Fruit fly (Drosophila melanogaster) whole organism, embryonic: ENCODE measurements around the gene CG12516.

Experiments
- Adf1 ChIP-seq: fragments of 200-800 bp; sonication (Bioruptor generic); IDR thresholded peaks from 2 replicates; pipeline ENCODE4 v1.3.6; 2022; ENCODE audit warnings: missing biosample characterization, missing genetic modification characterization
- Asciz ChIP-seq: fragments of 200-800 bp; sonication (Bioruptor generic); optimal IDR thresholded peaks from 2 replicates; lab custom pipeline; 2017; ENCODE audit warnings: missing biosample characterization, mild to moderate bottlenecking, missing genetic modification characterization, missing genetic modification reagents
- CG10654 ChIP-seq: fragments of 200-800 bp; sonication (Bioruptor generic); optimal IDR thresholded peaks from 2 replicates; lab custom pipeline; 2016; ENCODE audit warnings: missing biosample characterization, missing genetic modification characterization
- CG11398 ChIP-seq: fragments of 200-800 bp; sonication (Bioruptor generic); optimal IDR thresholded peaks from 2 replicates; lab custom pipeline; 2016; ENCODE audit warnings: missing biosample characterization, missing genetic modification characterization
- CG12155 ChIP-seq: fragments of 200-800 bp; sonication (Bioruptor generic); optimal IDR thresholded peaks from 3 replicates; lab custom pipeline; 2016; ENCODE audit warnings: missing biosample characterization, missing genetic modification characterization
- CG13775 ChIP-seq: fragments of 200-800 bp; sonication (Bioruptor generic); optimal IDR thresholded peaks from 3 replicates; lab custom pipeline; 2017; ENCODE audit warnings: missing biosample characterization, mild to moderate bottlenecking, missing genetic modification characterization
- CG14014 ChIP-seq: fragments of 200-800 bp; sonication (Bioruptor generic); IDR thresholded peaks from 2 replicates; pipeline ENCODE4 v1.3.6; 2022; ENCODE audit warnings: missing biosample characterization, missing genetic modification characterization
- CG14050 ChIP-seq: fragments of 200-800 bp; sonication (Bioruptor generic); IDR thresholded peaks from 3 replicates; pipeline ENCODE4 v1.3.6; 2022; ENCODE audit warnings: missing biosample characterization, missing genetic modification characterization
- CG16779 ChIP-seq: fragments of 200-800 bp; sonication (Bioruptor generic); IDR thresholded peaks from 2 replicates; pipeline ENCODE4 v1.3.6; 2022; ENCODE audit warnings: missing biosample characterization, missing genetic modification characterization
- CG16815 ChIP-seq: fragments of 200-800 bp; sonication (Bioruptor generic); optimal IDR thresholded peaks from 3 replicates; lab custom pipeline; 2017; ENCODE audit warnings: missing biosample characterization, mild to moderate bottlenecking, missing genetic modification characterization
- CG17359 ChIP-seq: fragments of 200-800 bp; sonication (Bioruptor generic); optimal IDR thresholded peaks from 3 replicates; lab custom pipeline; 2018; ENCODE audit warnings: missing biosample characterization, mild to moderate bottlenecking, missing genetic modification characterization, moderate library complexity
- CG17612 ChIP-seq: fragments of 200-800 bp; sonication (Bioruptor generic); IDR thresholded peaks from 2 replicates; pipeline ENCODE4 v1.3.6; 2022; ENCODE audit warnings: missing biosample characterization, missing genetic modification characterization
- CG18764 ChIP-seq: fragments of 200-800 bp; sonication (Bioruptor generic); optimal IDR thresholded peaks from 3 replicates; lab custom pipeline; 2016; ENCODE audit warnings: missing biosample characterization, missing genetic modification characterization
- CG2202 ChIP-seq: fragments of 200-800 bp; sonication (Bioruptor generic); optimal IDR thresholded peaks from 2 replicates; lab custom pipeline; 2018; ENCODE audit warnings: missing biosample characterization, mild to moderate bottlenecking, missing genetic modification characterization
- CG3726 ChIP-seq: fragments of 200-800 bp; sonication (Bioruptor generic); IDR thresholded peaks from 3 replicates; pipeline ENCODE4, ENCODE4 v1.3.6; 2022; ENCODE audit warnings: missing biosample characterization, missing genetic modification characterization
- CG5245 ChIP-seq: fragments of 200-800 bp; sonication (Bioruptor generic); optimal IDR thresholded peaks from 3 replicates; lab custom pipeline; 2016; ENCODE audit warnings: missing biosample characterization, missing genetic modification characterization
- CG6654 ChIP-seq: fragments of 200-800 bp; sonication (Bioruptor generic); optimal IDR thresholded peaks from 2 replicates; lab custom pipeline; 2017; ENCODE audit warnings: missing biosample characterization, mild to moderate bottlenecking, missing genetic modification characterization
- CG6813 ChIP-seq: fragments of 200-800 bp; sonication (Bioruptor generic); optimal IDR thresholded peaks from 2 replicates; lab custom pipeline; 2017; ENCODE audit warnings: missing biosample characterization, missing genetic modification characterization, mild to moderate bottlenecking, moderate library complexity, missing genetic modification reagents
- CG8388 ChIP-seq: fragments of 200-800 bp; sonication (Bioruptor generic); optimal IDR thresholded peaks from 2 replicates; lab custom pipeline; 2019; ENCODE audit warnings: missing biosample characterization, mild to moderate bottlenecking, missing genetic modification characterization, moderate library complexity
- CG8765 ChIP-seq: fragments of 200-800 bp; sonication (Bioruptor generic); IDR thresholded peaks from 2 replicates; pipeline ENCODE4 v1.3.6; 2022; ENCODE audit warnings: missing biosample characterization, missing genetic modification characterization
- CG8924 ChIP-seq: fragments of 200-800 bp; optimal IDR thresholded peaks from 3 replicates; lab custom pipeline; 2019; ENCODE audit warnings: missing biosample characterization, mild to moderate bottlenecking, missing genetic modification characterization, moderate library complexity
- CG9727 ChIP-seq: fragments of 200-800 bp; sonication (Bioruptor generic); optimal IDR thresholded peaks from 3 replicates; lab custom pipeline; 2017; ENCODE audit warnings: missing biosample characterization, mild to moderate bottlenecking, missing genetic modification characterization
- H15 ChIP-seq: fragments of 200-800 bp; sonication (Bioruptor generic); IDR thresholded peaks from 3 replicates; pipeline ENCODE4 v1.3.6; 2022; ENCODE audit warnings: missing biosample characterization, missing genetic modification characterization
- Hr78 ChIP-seq, 2 experiments: fragments of 200-800 bp in 1 of 2; fragments of >200 bp in 1 of 2; sonication (Bioruptor generic) in 1 of 2; optimal IDR thresholded peaks; 2 replicates each; lab custom pipeline; 2017 to 2019; ENCODE audit warnings: missing biosample characterization in 2 of 2, missing genetic modification characterization in 2 of 2, mild to moderate bottlenecking in 1 of 2, moderate library complexity in 1 of 2
- PHDP ChIP-seq: fragments of 200-800 bp; sonication (Bioruptor generic); optimal IDR thresholded peaks from 3 replicates; lab custom pipeline; 2018; ENCODE audit warnings: missing biosample characterization, mild to moderate bottlenecking, missing genetic modification characterization, moderate library complexity
- Rfx ChIP-seq: fragments of 200-800 bp; sonication (Bioruptor generic); IDR thresholded peaks from 2 replicates; pipeline ENCODE4 v1.3.6; 2022; ENCODE audit warnings: missing biosample characterization, missing genetic modification characterization
- Xbp1 ChIP-seq: fragments of 200-800 bp; sonication (Bioruptor generic); optimal IDR thresholded peaks from 3 replicates; lab custom pipeline; 2016; ENCODE audit warnings: missing biosample characterization, mild to moderate bottlenecking, missing genetic modification characterization
- bigmax ChIP-seq: fragments of 200-800 bp; sonication (Bioruptor generic); optimal IDR thresholded peaks from 2 replicates; lab custom pipeline; 2018; ENCODE audit warnings: missing biosample characterization, mild to moderate bottlenecking, missing genetic modification characterization
- cwo ChIP-seq: fragments of 200-800 bp; sonication (Bioruptor generic); optimal IDR thresholded peaks from 3 replicates; lab custom pipeline; 2017; ENCODE audit warnings: missing biosample characterization, missing genetic modification characterization, mild to moderate bottlenecking, moderate library complexity, missing genetic modification reagents
- exex ChIP-seq: fragments of 200-800 bp; sonication (Bioruptor generic); optimal IDR thresholded peaks from 4 replicates; lab custom pipeline; 2018; ENCODE audit warnings: missing biosample characterization, mild to moderate bottlenecking, missing genetic modification characterization, moderate library complexity
- gcm2 ChIP-seq: fragments of 200-800 bp; sonication (Bioruptor generic); optimal IDR thresholded peaks from 2 replicates; lab custom pipeline; 2016; ENCODE audit warnings: missing biosample characterization, missing genetic modification characterization
- gfzf ChIP-seq: fragments of 200-800 bp; sonication (Bioruptor generic); optimal IDR thresholded peaks from 2 replicates; lab custom pipeline; 2016; ENCODE audit warnings: missing biosample characterization, mild to moderate bottlenecking, missing genetic modification characterization, moderate library complexity
- kay ChIP-seq: fragments of 200-800 bp; sonication (Bioruptor generic); optimal IDR thresholded peaks from 2 replicates; lab custom pipeline; 2016; ENCODE audit warnings: missing biosample characterization, missing genetic modification characterization
- knrl ChIP-seq: fragments of 200-800 bp; sonication (Bioruptor generic); IDR thresholded peaks from 3 replicates; pipeline ENCODE4 v1.3.6; 2022; ENCODE audit warnings: missing biosample characterization, missing genetic modification characterization; ENCODE audit not compliant: partially characterized antibody
- lmd ChIP-seq: fragments of 200-800 bp; sonication (Bioruptor generic); IDR thresholded peaks from 2 replicates; pipeline ENCODE4 v1.3.6; 2022; ENCODE audit warnings: missing biosample characterization, missing genetic modification characterization
- mld ChIP-seq: fragments of 200-800 bp; sonication (Bioruptor generic); IDR thresholded peaks from 3 replicates; pipeline ENCODE4 v1.3.6; 2022; ENCODE audit warnings: missing biosample characterization, missing genetic modification characterization; ENCODE audit not compliant: partially characterized antibody
- nom ChIP-seq: fragments of 200-800 bp; sonication (Bioruptor generic); optimal IDR thresholded peaks from 2 replicates; lab custom pipeline; 2017; ENCODE audit warnings: missing biosample characterization, missing genetic modification characterization, mild to moderate bottlenecking, moderate library complexity, missing genetic modification reagents
- oc ChIP-seq: fragments of 200-800 bp; sonication (Bioruptor generic); optimal IDR thresholded peaks from 2 replicates; lab custom pipeline; 2018; ENCODE audit warnings: missing biosample characterization, mild to moderate bottlenecking, missing genetic modification characterization, moderate library complexity
- rib ChIP-seq: fragments of 200-800 bp; sonication (Bioruptor generic); IDR thresholded peaks from 2 replicates; pipeline ENCODE4 v1.3.6; 2022; ENCODE audit warnings: missing biosample characterization, missing genetic modification characterization
- run ChIP-seq: fragments of 200-800 bp; sonication (Bioruptor generic); optimal IDR thresholded peaks from 3 replicates; lab custom pipeline; 2018; ENCODE audit warnings: missing biosample characterization, mild to moderate bottlenecking, missing genetic modification characterization
- sd ChIP-seq: fragments of 200-800 bp; sonication (Bioruptor generic); optimal IDR thresholded peaks from 3 replicates; lab custom pipeline; 2018; ENCODE audit warnings: missing biosample characterization, mild to moderate bottlenecking, missing genetic modification characterization, moderate library complexity
- sima ChIP-seq: fragments of 200-800 bp; sonication (Bioruptor generic); optimal IDR thresholded peaks from 2 replicates; lab custom pipeline; 2016; ENCODE audit warnings: missing biosample characterization, missing genetic modification characterization
- sna ChIP-seq: fragments of 200-800 bp; sonication (Bioruptor generic); IDR thresholded peaks from 2 replicates; pipeline ENCODE4 v1.3.6; 2022; ENCODE audit warnings: missing biosample characterization, missing genetic modification characterization; ENCODE audit not compliant: partially characterized antibody
- sqz ChIP-seq: fragments of 200-800 bp; sonication (Bioruptor generic); optimal IDR thresholded peaks from 3 replicates; lab custom pipeline; 2018; ENCODE audit warnings: missing biosample characterization, mild to moderate bottlenecking, missing genetic modification characterization
- tll ChIP-seq, 2 experiments: fragments of 200-800 bp in 1 of 2; fragments of >200 bp in 1 of 2; sonication (Bioruptor generic) in 1 of 2; optimal IDR thresholded peaks; 2 replicates each; lab custom pipeline; 2017 to 2019; ENCODE audit warnings: missing biosample characterization in 2 of 2, missing genetic modification characterization in 2 of 2, mild to moderate bottlenecking in 1 of 2, moderate library complexity in 1 of 2
- toy ChIP-seq: fragments of 200-800 bp; sonication (Bioruptor generic); IDR thresholded peaks from 2 replicates; pipeline ENCODE4 v1.3.6; 2022; ENCODE audit warnings: missing biosample characterization, missing genetic modification characterization
- yki ChIP-seq: fragments of >200 bp; optimal IDR thresholded peaks from 3 replicates; lab custom pipeline; 2018
- zen ChIP-seq: fragments of 200-800 bp; sonication (Bioruptor generic); optimal IDR thresholded peaks from 3 replicates; lab custom pipeline; 2018; ENCODE audit warnings: missing biosample characterization, mild to moderate bottlenecking, missing genetic modification characterization, moderate library complexity

CG12516 gene

DNA sequence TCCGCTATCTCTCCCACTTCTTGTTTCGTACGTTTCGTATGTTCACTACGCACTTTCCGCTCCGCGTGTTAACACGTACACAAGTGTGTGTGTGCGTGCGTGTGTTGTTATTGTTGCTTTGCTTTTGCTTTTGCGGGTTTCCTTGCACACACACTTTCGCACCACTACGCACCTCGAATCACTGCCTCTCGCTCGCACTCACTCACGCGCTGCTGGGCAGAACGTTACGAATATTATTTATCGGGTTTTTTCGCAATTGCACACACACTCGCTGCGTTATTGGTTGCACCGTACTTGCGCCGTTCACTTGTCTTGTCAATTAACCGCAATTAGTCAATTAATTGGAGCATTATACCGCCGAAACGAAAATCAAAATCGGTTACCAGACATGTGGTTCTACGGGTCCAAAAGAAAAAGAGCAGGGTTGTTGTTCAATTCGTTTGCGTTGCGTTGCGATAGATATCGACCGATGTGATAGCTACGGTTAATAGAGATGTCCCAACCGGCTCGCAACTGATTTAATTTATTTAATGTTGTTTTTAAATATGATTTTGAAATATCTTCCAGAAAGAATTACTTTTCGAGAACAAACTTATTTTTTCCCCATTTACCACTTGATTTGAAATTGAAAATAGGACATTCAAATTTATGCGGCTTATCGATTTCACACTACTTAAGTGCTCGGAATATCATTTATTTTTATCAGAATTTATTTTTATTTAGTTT is 31.8 kb upstream of the CG12516 start, which contains the start of gene larp (continued):
- TF ChIP-seq Rfx (GFP tag; lab: Robert Waterston, UW) (peak; percentile 90), sima (no peak), sna (GFP tag; lab: Robert Waterston, UW) (peak; percentile 89), Hr78 (GFP tag; optimal IDR thresholded peaks at IDR 0.05; lab: Kevin White, UChicago) (no peak), knrl (peak; percentile 97), CG8924 (peak; percentile 48), lmd (peak; percentile 76), CG14050 (GFP tag; lab: Robert Waterston, UW) (no peak; the same call in 2 of the 3 replicates), PHDP (tag; lab: Kevin White, UChicago) (peak; percentile 59), yki (no peak), CG8388 (GFP tag; lab: Kevin White, UChicago) (peak; percentile 47), CG18764 (GFP tag; lab: Kevin White, UChicago) (peak; percentile 37), CG2202 (peak; percentile 12), run (tag; lab: Kevin White, UChicago) (no peak), sd (peak; percentile 23), kay (GFP tag; lab: Kevin White, UChicago) (peak; percentile 40), bigmax (GFP tag; lab: Kevin White, UChicago) (no peak), CG16815 (peak; percentile 18), gcm2 (GFP tag; lab: Kevin White, UChicago) (no peak), exex (tag; lab: Kevin White, UChicago) (peak; percentile 4), nom (GFP tag; lab: Kevin White, UChicago) (no peak), CG8765 (GFP tag; lab: Robert Waterston, UW) (peak; percentile 67; the same call in 1 of the 2 replicates), rib (no peak), oc (tag; lab: Kevin White, UChicago) (peak; percentile 41), CG5245 (peak; percentile 34), tll (GFP tag; optimal IDR thresholded peaks at IDR 0.05; lab: Kevin White, UChicago) (no peak), H15 (GFP tag; lab: Robert Waterston, UW) (peak; percentile 64), CG11398 (GFP tag; lab: Kevin White, UChicago) (no peak), CG3726 (GFP tag; lab: Robert Waterston, UW) (peak; percentile 49; the same call in 1 of the 3 replicates), CG12155 (GFP tag; lab: Kevin White, UChicago) (peak; percentile 78), CG9727 (GFP tag; lab: Kevin White, UChicago) (peak; percentile 49), gfzf (GFP tag; lab: Kevin White, UChicago) (no peak), CG10654 (GFP tag; lab: Kevin White, UChicago) (peak; percentile 57), CG17359 (tag; lab: Kevin White, UChicago) (peak; percentile 51), zen (peak; percentile 20), CG14014 (peak; percentile 80), Xbp1 (GFP tag; lab: Kevin White, UChicago) (peak; percentile 83), CG16779 (GFP tag; lab: Robert Waterston, UW) (peak; percentile 62; the same call in 1 of the 2 replicates), cwo (no peak), CG6813 (peak; percentile 13), CG6654 (GFP tag; lab: Kevin White, UChicago) (no peak), Asciz (GFP tag; lab: Kevin White, UChicago) (peak; percentile 11), toy (GFP tag; lab: Robert Waterston, UW) (no peak), Adf1 (peak; percentile 36; the same call in 1 of the 2 replicates), CG13775 (GFP tag; lab: Kevin White, UChicago) (peak; percentile 79), CG17612 (GFP tag; lab: Robert Waterston, UW) (0 out of 2 replicates have a peak, but pooled peaks have one; percentile 12), mld (GFP tag; lab: Robert Waterston, UW) (peak; percentile 93), sqz (GFP tag; lab: Kevin White, UChicago) (no peak)
